Worm (Caenorhabditis elegans): ENCODE data around the gene unc-5.
"Not testable (repeated sequence)": the region's sequence is repeated elsewhere in the genome, so short reads cannot be mapped to it uniquely, and the experiment has no call there.

- TF ChIP-seq med-1 (GFP tag; optimal IDR thresholded peaks at IDR 0.05; ENCODE audit: insufficient read depth); T22C8.4 (GFP tag; IDR thresholded peaks at IDR 0.05); ztf-23 (GFP tag; IDR thresholded peaks at IDR 0.05); ref-1 (GFP tag; conservative IDR thresholded peaks at IDR 0.05); ztf-29 (GFP tag; IDR thresholded peaks at IDR 0.05); tab-1 (GFP tag; IDR thresholded peaks at IDR 0.05); klf-2 (GFP tag; conservative IDR thresholded peaks at IDR 0.05); flt-1 (GFP tag; IDR thresholded peaks at IDR 0.05): not testable (repeated sequence)
Measured at ce11 chrIV:5486208-5486731, 41.9 kb downstream of the unc-5 start, which contains the start of the genes snpc-3.1 and puf-7.

Measured in whole organism, midembryonic.